Fruit fly (Drosophila melanogaster) whole organism, embryonic: ENCODE measurements around the gene CG46307.

ENCODE experiments used
- ATbp ChIP-seq: fragments of 200-800 bp; sonication (Bioruptor generic); optimal IDR thresholded peaks from 2 replicates; lab custom pipeline; 2017; ENCODE audit warnings: missing biosample characterization, mild to moderate bottlenecking, missing genetic modification characterization, missing genetic modification reagents
- Asciz ChIP-seq: fragments of 200-800 bp; sonication (Bioruptor generic); optimal IDR thresholded peaks from 2 replicates; lab custom pipeline; 2017; ENCODE audit warnings: missing biosample characterization, mild to moderate bottlenecking, missing genetic modification characterization, missing genetic modification reagents
- Bteb2 ChIP-seq: fragments of 200-800 bp; sonication (Bioruptor generic); optimal IDR thresholded peaks from 2 replicates; lab custom pipeline; 2016; ENCODE audit warnings: missing biosample characterization, missing genetic modification characterization
- CG10979 ChIP-seq: fragments of 200-800 bp; sonication (Bioruptor generic); optimal IDR thresholded peaks from 2 replicates; lab custom pipeline; 2018; ENCODE audit warnings: missing biosample characterization, mild to moderate bottlenecking, missing genetic modification characterization, moderate library complexity
- CG12744 ChIP-seq: fragments of 200-800 bp; sonication (Bioruptor generic); optimal IDR thresholded peaks from 2 replicates; lab custom pipeline; 2016; ENCODE audit warnings: missing biosample characterization, missing genetic modification characterization
- CG13123 ChIP-seq: fragments of 200-800 bp; sonication (Bioruptor generic); optimal IDR thresholded peaks from 2 replicates; lab custom pipeline; 2016; ENCODE audit warnings: missing biosample characterization, missing genetic modification characterization
- CG17361 ChIP-seq: fragments of 200-800 bp; sonication (Bioruptor generic); IDR thresholded peaks from 3 replicates; pipeline ENCODE4 v1.3.6; 2022; ENCODE audit warnings: missing biosample characterization, missing genetic modification characterization
- CG2678 ChIP-seq: fragments of 200-800 bp; sonication (Bioruptor generic); optimal IDR thresholded peaks from 3 replicates; lab custom pipeline; 2019; ENCODE audit warnings: missing biosample characterization, mild to moderate bottlenecking, missing genetic modification characterization, moderate library complexity
- CG2875 ChIP-seq: fragments of 200-800 bp; sonication (Bioruptor generic); optimal IDR thresholded peaks from 2 replicates; lab custom pipeline; 2017; ENCODE audit warnings: missing biosample characterization, mild to moderate bottlenecking, missing genetic modification characterization, missing genetic modification reagents
- CG3726 ChIP-seq: fragments of 200-800 bp; sonication (Bioruptor generic); IDR thresholded peaks from 3 replicates; pipeline ENCODE4, ENCODE4 v1.3.6; 2022; ENCODE audit warnings: missing biosample characterization, missing genetic modification characterization
- CG4282 ChIP-seq: fragments of 200-800 bp; sonication (Bioruptor generic); optimal IDR thresholded peaks from 2 replicates; lab custom pipeline; 2016; ENCODE audit warnings: missing biosample characterization, missing genetic modification characterization
- CG4854 ChIP-seq: fragments of 200-800 bp; sonication (Bioruptor generic); optimal IDR thresholded peaks from 2 replicates; lab custom pipeline; 2016; ENCODE audit warnings: missing biosample characterization, missing genetic modification characterization, inconsistent platforms
- CG5245 ChIP-seq: fragments of 200-800 bp; sonication (Bioruptor generic); optimal IDR thresholded peaks from 3 replicates; lab custom pipeline; 2016; ENCODE audit warnings: missing biosample characterization, missing genetic modification characterization
- CG6272 ChIP-seq: fragments of 200-800 bp; sonication (Bioruptor generic); IDR thresholded peaks from 2 replicates; pipeline ENCODE4 v1.3.6; 2022; ENCODE audit warnings: missing biosample characterization, missing genetic modification characterization
- CG6683 ChIP-seq: fragments of 200-800 bp; sonication (Bioruptor generic); optimal IDR thresholded peaks from 2 replicates; lab custom pipeline; 2017; ENCODE audit warnings: missing biosample characterization, mild to moderate bottlenecking, missing genetic modification characterization, missing genetic modification reagents
- CG6791 ChIP-seq: fragments of 200-800 bp; sonication (Bioruptor generic); IDR thresholded peaks from 3 replicates; pipeline ENCODE4 v1.3.6; 2022; ENCODE audit warnings: missing biosample characterization, missing genetic modification characterization; ENCODE audit not compliant: partially characterized antibody
- CG6854 ChIP-seq: fragments of 200-800 bp; sonication (Bioruptor generic); optimal IDR thresholded peaks from 3 replicates; lab custom pipeline; 2017; ENCODE audit warnings: missing biosample characterization, mild to moderate bottlenecking, missing genetic modification characterization
- CG7839 ChIP-seq: fragments of 200-800 bp; sonication (Bioruptor generic); optimal IDR thresholded peaks from 3 replicates; lab custom pipeline; 2018; ENCODE audit warnings: missing biosample characterization, mild to moderate bottlenecking, missing genetic modification characterization, moderate library complexity
- CG9727 ChIP-seq: fragments of 200-800 bp; sonication (Bioruptor generic); optimal IDR thresholded peaks from 3 replicates; lab custom pipeline; 2017; ENCODE audit warnings: missing biosample characterization, mild to moderate bottlenecking, missing genetic modification characterization
- CkIIα-i1 ChIP-seq: fragments of 200-800 bp; sonication (Bioruptor generic); IDR thresholded peaks from 2 replicates; pipeline ENCODE4 v1.3.6; 2022; ENCODE audit warnings: missing biosample characterization, missing genetic modification characterization
- D19B ChIP-seq: fragments of 200-800 bp; sonication (Bioruptor generic); optimal IDR thresholded peaks from 2 replicates; lab custom pipeline; 2017; ENCODE audit warnings: missing biosample characterization, mild to moderate bottlenecking, missing genetic modification characterization
- Dll ChIP-seq: fragments of 200-800 bp; sonication (Bioruptor generic); IDR thresholded peaks from 4 replicates; pipeline ENCODE4 v1.3.6; 2022; ENCODE audit warnings: missing biosample characterization, missing genetic modification characterization; ENCODE audit not compliant: partially characterized antibody
- Doc3 ChIP-seq: fragments of 200-800 bp; sonication (Bioruptor generic); IDR thresholded peaks from 3 replicates; pipeline ENCODE4 v1.3.6; 2022; ENCODE audit warnings: missing biosample characterization, missing genetic modification characterization; ENCODE audit not compliant: partially characterized antibody
- Eip74EF ChIP-seq, 2 experiments: fragments of 200-800 bp in 1 of 2; fragments of >200 bp in 1 of 2; sonication (Bioruptor generic) in 1 of 2; optimal IDR thresholded peaks; 2 replicates each; lab custom pipeline; 2017 to 2019; ENCODE audit warnings: missing biosample characterization in 2 of 2, missing genetic modification characterization in 2 of 2, mild to moderate bottlenecking in 1 of 2, moderate library complexity in 1 of 2
- H2.0 ChIP-seq: fragments of 200-800 bp; sonication (Bioruptor generic); IDR thresholded peaks from 2 replicates; pipeline ENCODE4 v1.3.6; 2022; ENCODE audit warnings: missing biosample characterization, missing genetic modification characterization
- HLH4C ChIP-seq: fragments of 200-800 bp; sonication (Bioruptor generic); IDR thresholded peaks from 3 replicates; pipeline ENCODE4 v1.3.6; 2022; ENCODE audit warnings: missing biosample characterization, missing genetic modification characterization; ENCODE audit not compliant: partially characterized antibody
- Hmr ChIP-seq: fragments of 200-800 bp; sonication (Bioruptor generic); optimal IDR thresholded peaks from 3 replicates; lab custom pipeline; 2017; ENCODE audit warnings: mild to moderate bottlenecking, missing biosample characterization, missing genetic modification reagents, missing genetic modification characterization
- Hr39 ChIP-seq: fragments of >200 bp; optimal IDR thresholded peaks from 2 replicates; lab custom pipeline; 2017
- Hr51 ChIP-seq, 2 experiments: fragments of 200-800 bp; sonication (Bioruptor generic); optimal IDR thresholded peaks; 2 replicates in 1 of 2; 3 replicates in 1 of 2; lab custom pipeline; 2016 to 2018; ENCODE audit warnings: missing biosample characterization in 2 of 2, missing genetic modification characterization in 2 of 2, mild to moderate bottlenecking in 1 of 2, moderate library complexity in 1 of 2
- Hsf ChIP-seq: fragments of 200-800 bp; sonication (Bioruptor generic); optimal IDR thresholded peaks from 3 replicates; lab custom pipeline; 2016; ENCODE audit warnings: missing biosample characterization, missing genetic modification characterization
- Sox102F ChIP-seq: fragments of 200-800 bp; sonication (Bioruptor generic); optimal IDR thresholded peaks from 2 replicates; lab custom pipeline; 2018; ENCODE audit warnings: missing biosample characterization, mild to moderate bottlenecking, missing genetic modification characterization, moderate library complexity
- al ChIP-seq: fragments of 200-800 bp; sonication (Bioruptor generic); IDR thresholded peaks from 2 replicates; pipeline ENCODE4 v1.3.6; 2022; ENCODE audit warnings: missing biosample characterization, missing genetic modification characterization
- bsh ChIP-seq, 2 experiments: fragments of 200-800 bp; sonication (Bioruptor generic); optimal IDR thresholded peaks; 2 replicates each; lab custom pipeline; 2017 to 2018; ENCODE audit warnings: mild to moderate bottlenecking in 2 of 2, missing biosample characterization in 2 of 2, missing genetic modification characterization in 2 of 2, moderate library complexity in 1 of 2
- fd102C ChIP-seq: fragments of 200-800 bp; sonication (Bioruptor generic); optimal IDR thresholded peaks from 2 replicates; lab custom pipeline; 2018; ENCODE audit warnings: missing biosample characterization, mild to moderate bottlenecking, missing genetic modification characterization, moderate library complexity
- gce ChIP-seq: fragments of 200-800 bp; sonication (Bioruptor generic); IDR thresholded peaks from 3 replicates; pipeline ENCODE4 v1.3.6; 2022; ENCODE audit warnings: missing biosample characterization, missing genetic modification characterization
- klu ChIP-seq: fragments of 200-800 bp; sonication (Bioruptor generic); IDR thresholded peaks from 2 replicates; pipeline ENCODE4 v1.3.6; 2022; ENCODE audit warnings: missing biosample characterization, missing genetic modification characterization
- lbe ChIP-seq: fragments of 200-800 bp; sonication (Bioruptor generic); optimal IDR thresholded peaks from 2 replicates; lab custom pipeline; 2016; ENCODE audit warnings: missing biosample characterization, mild to moderate bottlenecking, missing genetic modification characterization
- maf-S ChIP-seq: fragments of 200-800 bp; sonication (Bioruptor generic); optimal IDR thresholded peaks from 2 replicates; lab custom pipeline; 2016; ENCODE audit warnings: missing biosample characterization, missing genetic modification characterization
- mam ChIP-seq: fragments of 200-800 bp; sonication (Bioruptor generic); optimal IDR thresholded peaks from 3 replicates; lab custom pipeline; 2016; ENCODE audit warnings: missing biosample characterization, missing genetic modification characterization
- odd ChIP-seq: fragments of 200-800 bp; sonication (Bioruptor generic); optimal IDR thresholded peaks from 2 replicates; lab custom pipeline; 2017; ENCODE audit warnings: missing biosample characterization, mild to moderate bottlenecking, missing genetic modification characterization
- psq ChIP-seq: fragments of 200-800 bp; sonication (Bioruptor generic); optimal IDR thresholded peaks from 2 replicates; lab custom pipeline; 2017; ENCODE audit warnings: missing biosample characterization, missing genetic modification characterization
- run ChIP-seq: fragments of 200-800 bp; sonication (Bioruptor generic); optimal IDR thresholded peaks from 3 replicates; lab custom pipeline; 2018; ENCODE audit warnings: missing biosample characterization, mild to moderate bottlenecking, missing genetic modification characterization
- salm ChIP-seq: fragments of 200-800 bp; sonication (Bioruptor generic); optimal IDR thresholded peaks from 2 replicates; lab custom pipeline; 2018; ENCODE audit warnings: missing biosample characterization, mild to moderate bottlenecking, missing genetic modification characterization
- toy ChIP-seq: fragments of 200-800 bp; sonication (Bioruptor generic); IDR thresholded peaks from 2 replicates; pipeline ENCODE4 v1.3.6; 2022; ENCODE audit warnings: missing biosample characterization, missing genetic modification characterization
- trh ChIP-seq: fragments of 200-800 bp; sonication (Bioruptor generic); optimal IDR thresholded peaks from 2 replicates; lab custom pipeline; 2016; ENCODE audit warnings: missing biosample characterization, missing genetic modification characterization
- unc-4 ChIP-seq: fragments of 200-800 bp; sonication (Bioruptor generic); IDR thresholded peaks from 2 replicates; pipeline ENCODE4 v1.3.6; 2022; ENCODE audit warnings: missing biosample characterization, missing genetic modification characterization; ENCODE audit not compliant: partially characterized antibody
- wek ChIP-seq: fragments of 200-800 bp; sonication (Bioruptor generic); optimal IDR thresholded peaks from 3 replicates; lab custom pipeline; 2018; ENCODE audit warnings: missing biosample characterization, mild to moderate bottlenecking, missing genetic modification characterization, moderate library complexity
- zen ChIP-seq: fragments of 200-800 bp; sonication (Bioruptor generic); optimal IDR thresholded peaks from 3 replicates; lab custom pipeline; 2018; ENCODE audit warnings: missing biosample characterization, mild to moderate bottlenecking, missing genetic modification characterization, moderate library complexity
- zfh1 ChIP-seq: fragments of 200-800 bp; sonication (Bioruptor generic); IDR thresholded peaks from 3 replicates; pipeline ENCODE4 v1.3.6; 2022; ENCODE audit warnings: missing biosample characterization, missing genetic modification characterization

Gene CG46307

DNA sequence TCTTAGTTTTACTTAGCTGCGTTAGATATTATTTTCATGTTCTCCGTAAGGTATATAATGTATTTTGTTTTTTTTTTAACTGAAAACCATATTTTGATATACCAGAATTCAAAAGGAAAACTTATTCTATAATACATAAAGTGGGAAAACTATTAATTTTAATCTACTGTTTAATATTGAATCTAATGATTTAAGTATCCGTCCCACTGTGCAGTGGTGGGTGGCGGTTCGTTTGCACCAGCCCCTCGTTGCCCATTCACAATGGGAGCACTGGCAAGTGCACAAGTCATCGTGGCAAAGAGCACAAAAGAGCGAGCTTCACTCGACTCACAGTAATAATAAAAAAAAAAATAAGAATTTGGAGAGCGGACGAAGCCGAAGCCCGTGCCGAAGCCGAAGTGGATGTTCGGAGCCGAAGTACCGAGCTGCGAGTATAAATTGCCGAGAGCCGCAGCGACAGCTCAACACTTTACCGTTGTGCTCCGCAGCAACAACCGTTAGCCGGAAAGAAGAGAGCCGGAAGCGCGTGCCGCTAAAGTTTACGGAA is 7.8 kb upstream of the CG46307 start, which contains the start of gene CG34136 (continued):
- TF ChIP-seq Asciz (GFP tag; lab: Kevin White, UChicago) (peak; percentile 42), D19B (no peak), CG7839 (tag; lab: Kevin White, UChicago) (peak; percentile 64), Hr51 (GFP tag; optimal IDR thresholded peaks at IDR 0.05; lab: Kevin White, UChicago) (peak in 1 of 2 experiments; percentile 74), CG5245 (GFP tag; lab: Kevin White, UChicago) (no peak), maf-S (no peak), zfh1 (GFP tag; lab: Robert Waterston, UW) (no peak), salm (tag; lab: Kevin White, UChicago) (no peak), CG4282 (GFP tag; lab: Kevin White, UChicago) (no peak), trh (GFP tag; lab: Kevin White, UChicago) (no peak), toy (GFP tag; lab: Robert Waterston, UW) (no peak), unc-4 (GFP tag; lab: Robert Waterston, UW) (0 out of 2 replicates have a peak, but pooled peaks have one; percentile 20), HLH4C (GFP tag; lab: Robert Waterston, UW) (peak; percentile 44; the same call in 1 of the 3 replicates), CG10979 (tag; lab: Kevin White, UChicago) (peak; percentile 50), gce (GFP tag; lab: Robert Waterston, UW) (no peak), lbe (peak; percentile 14), wek (GFP tag; lab: Kevin White, UChicago) (no peak), CG3726 (GFP tag; lab: Robert Waterston, UW) (no peak), fd102C (GFP tag; lab: Kevin White, UChicago) (no peak), Bteb2 (no peak), odd (GFP tag; lab: Kevin White, UChicago) (peak; percentile 28), CG2875 (peak; percentile 11), CG12744 (GFP tag; lab: Kevin White, UChicago) (no peak), H2.0 (GFP tag; lab: Robert Waterston, UW) (no peak), mam (GFP tag; lab: Kevin White, UChicago) (no peak), Doc3 (GFP tag; lab: Robert Waterston, UW) (no peak), CG4854 (GFP tag; lab: Kevin White, UChicago) (no peak), CG17361 (GFP tag; lab: Robert Waterston, UW) (peak; percentile 66; the same call in 2 of the 3 replicates), ATbp (GFP tag; lab: Kevin White, UChicago) (no peak), Hmr (GFP tag; lab: Kevin White, UChicago) (peak; percentile 31), klu (GFP tag; lab: Robert Waterston, UW) (no peak), CkIIα-i1 (no peak), Hr39 (lab: Kevin White, UChicago) (no peak), CG6854 (GFP tag; lab: Kevin White, UChicago) (peak; percentile 5), bsh (GFP tag; optimal IDR thresholded peaks at IDR 0.05; lab: Kevin White, UChicago) (peak; percentile 45 to 75), al (no peak), zen (tag; lab: Kevin White, UChicago) (no peak), run (tag; lab: Kevin White, UChicago) (no peak), psq (GFP tag; lab: Kevin White, UChicago) (no peak), CG6683 (peak; percentile 36), CG13123 (GFP tag; lab: Kevin White, UChicago) (no peak), Dll (no peak; the same call in 3 of the 4 replicates), Sox102F (GFP tag; lab: Kevin White, UChicago) (peak; percentile 56), Eip74EF (GFP tag; optimal IDR thresholded peaks at IDR 0.05; lab: Kevin White, UChicago) (peak in 1 of 2 experiments; percentile 82), CG6272 (GFP tag; lab: Robert Waterston, UW) (no peak), CG9727 (GFP tag; lab: Kevin White, UChicago) (peak; percentile 38), Hsf (GFP tag; lab: Kevin White, UChicago) (peak; percentile 40), CG6791 (GFP tag; lab: Robert Waterston, UW) (0 out of 3 replicates have a peak, but pooled peaks have one; percentile 35), CG2678 (tag; lab: Kevin White, UChicago) (peak; percentile 69)
